Fruit fly (Drosophila melanogaster) S2 (cell line): ENCODE measurements around the gene CG33922.

ENCODE experiments used
- CG8478 ChIP-seq: fragments of >200 bp; optimal IDR thresholded peaks from 2 replicates; lab custom pipeline; 2018
- CTCF ChIP-seq, 2 experiments: fragments of >200 bp; optimal IDR thresholded peaks; 2 replicates each; lab custom pipeline; 2018

DNA sequence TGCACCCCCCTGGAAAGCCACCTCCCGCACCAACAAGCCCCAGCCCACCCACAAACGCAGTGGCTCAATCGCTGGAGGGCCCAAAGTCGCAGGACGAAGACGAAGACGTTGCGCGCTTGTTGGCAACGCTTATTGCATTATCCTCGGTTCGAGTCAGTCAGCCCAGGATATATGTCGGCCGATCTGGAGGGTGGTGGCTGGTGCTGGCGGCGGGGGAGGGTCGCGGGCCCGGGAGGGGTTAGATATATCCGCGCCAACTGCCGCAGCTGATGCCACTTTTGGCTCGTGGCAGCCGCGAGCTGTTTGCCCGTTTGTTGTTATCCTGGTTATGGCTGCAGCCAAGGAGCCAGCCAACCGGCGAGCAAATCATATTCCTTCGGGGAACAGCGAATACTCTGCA lies 21.1 kb upstream of the CG33922 start:
- TF ChIP-seq CG8478 (lab: Kevin White, UChicago) (no peak), CTCF (optimal IDR thresholded peaks at IDR 0.05; lab: Kevin White, UChicago) (no peak)
